Worm (Caenorhabditis elegans) whole organism, L3 larva: Measurements from ENCODE around the gene cho-1.

Experiments
- aly-2 ChIP-seq: fragments of 150-350 bp; optimal IDR thresholded peaks from 2 replicates; lab custom pipeline; 2014; ENCODE audit warnings: missing biosample characterization, missing genetic modification characterization
- ama-1 ChIP-seq: fragments of 150-350 bp; optimal IDR thresholded peaks from 2 replicates; lab custom pipeline; 2018
- ceh-9 ChIP-seq: sonication (generic microtip); optimal IDR thresholded peaks from 2 replicates; lab custom pipeline; 2018; ENCODE audit warnings: missing biosample characterization, missing genetic modification characterization
- jun-1 ChIP-seq: fragments of 150-350 bp; optimal IDR thresholded peaks from 2 replicates; lab custom pipeline; 2014; ENCODE audit warnings: missing biosample characterization, missing genetic modification reagents, missing genetic modification characterization
- nhr-76 ChIP-seq: fragments of 150-350 bp; sonication (generic microtip); optimal IDR thresholded peaks from 5 replicates; lab custom pipeline; 2014; ENCODE audit warnings: missing biosample characterization, missing genetic modification characterization
- skn-1 ChIP-seq: fragments of 150-350 bp; optimal IDR thresholded peaks from 2 replicates; lab custom pipeline; 2014; ENCODE audit warnings: missing biosample characterization, missing genetic modification characterization
- unc-39 ChIP-seq: sonication (generic microtip); optimal IDR thresholded peaks from 4 replicates; lab custom pipeline; 2017; ENCODE audit warnings: missing biosample characterization, missing genetic modification characterization

ce11 chrIV:13243375-13243774, 29.0 kb upstream of the cho-1 start, which contains the start of gene JC8.4:
- TF ChIP-seq unc-39 (tag; lab: Kevin White, UChicago) (no peak), ceh-9 (tag; lab: Kevin White, UChicago) (no peak), ama-1 (no peak), skn-1 (no peak), jun-1 (tag; lab: Kevin White, UChicago) (no peak), nhr-76 (tag; lab: Kevin White, UChicago) (no peak), aly-2 (no peak)
